Fruit fly (Drosophila melanogaster) whole organism, pupa: ENCODE measurements around the gene meep.

Experiments used
- CG12605 ChIP-seq: fragments of 200-800 bp; sonication (Bioruptor generic); IDR thresholded peaks from 2 replicates; pipeline ENCODE4 v1.3.6; 2022; ENCODE audit warnings: missing biosample characterization, missing genetic modification characterization
- Ets98B ChIP-seq: fragments of 200-800 bp; sonication (Bioruptor generic); IDR thresholded peaks from 2 replicates; pipeline ENCODE4 v1.3.6; 2022; ENCODE audit warnings: missing biosample characterization, missing genetic modification characterization

DNA sequence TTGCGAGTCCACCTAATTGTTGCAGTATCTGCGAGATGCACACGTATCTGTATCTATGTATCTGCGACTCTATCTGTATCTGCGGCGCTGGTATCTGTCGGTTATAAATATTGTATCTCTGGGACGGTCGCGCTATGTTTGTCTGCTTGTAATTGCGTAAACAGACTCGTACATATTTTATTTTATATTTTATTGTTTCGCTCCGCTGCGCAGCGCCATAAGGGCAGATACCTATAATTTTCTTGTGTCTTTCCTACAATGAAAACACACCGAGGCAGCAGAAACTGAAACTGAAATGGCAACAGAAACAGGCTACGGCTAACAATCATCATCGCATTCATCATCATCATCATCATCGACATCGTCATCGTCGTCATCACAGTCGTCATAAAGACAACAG lies 34.4 kb downstream of the meep start:
- TF ChIP-seq Ets98B (GFP tag; lab: Robert Waterston, UW) = no peak
- TF ChIP-seq CG12605 (GFP tag; lab: Robert Waterston, UW) = no peak
